Fruit fly (Drosophila melanogaster) whole organism, larva: ENCODE results near the gene Mitofilin.

Source experiments
- noc ChIP-seq: fragments of 200-800 bp; sonication (Bioruptor generic); optimal IDR thresholded peaks from 3 replicates; lab custom pipeline; 2019; ENCODE audit warnings: missing biosample characterization, mild to moderate bottlenecking, missing genetic modification characterization, moderate library complexity

Gene Mitofilin

DNA sequence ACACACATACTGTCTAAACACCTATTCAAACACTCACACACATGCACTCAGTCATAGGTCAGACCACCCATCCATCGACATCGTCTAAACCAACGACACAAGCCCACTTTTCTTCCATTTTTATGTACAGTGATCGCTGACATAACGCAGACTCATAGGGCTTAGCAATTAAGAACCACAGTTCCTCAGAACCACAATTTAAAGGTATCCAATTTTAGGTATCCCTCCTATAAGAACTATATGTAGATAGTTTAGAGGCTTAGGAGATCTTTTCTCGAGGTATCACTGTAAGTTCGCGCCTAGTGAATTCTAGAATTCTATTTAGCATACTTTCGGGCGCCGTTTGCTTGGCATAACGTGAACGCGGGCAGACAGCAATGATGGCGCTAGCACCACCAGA, 30.2 kb downstream of the Mitofilin start:
- no peak for TF ChIP-seq noc (tag; lab: Kevin White, UChicago)

DNA sequence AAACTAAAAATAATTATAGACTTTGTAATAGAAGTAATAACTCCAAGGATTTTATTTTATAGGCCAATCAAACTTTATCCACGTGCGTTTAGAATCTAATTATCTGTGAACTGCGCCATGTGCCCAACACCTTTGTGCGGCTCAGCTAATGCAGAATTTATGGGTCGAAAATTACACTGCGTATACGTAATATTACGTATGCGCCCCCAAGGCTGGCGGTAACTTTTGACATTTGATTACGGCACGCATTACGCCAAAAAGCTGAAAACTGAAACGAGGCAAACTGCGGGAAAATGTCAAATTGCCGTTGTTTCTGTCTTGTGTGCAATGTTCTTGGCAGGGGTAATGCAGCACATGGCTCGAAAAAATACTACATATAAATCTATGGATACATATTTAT, 31.5 kb downstream of the Mitofilin start:
- TF ChIP-seq noc (tag; lab: Kevin White, UChicago), result no peak

DNA sequence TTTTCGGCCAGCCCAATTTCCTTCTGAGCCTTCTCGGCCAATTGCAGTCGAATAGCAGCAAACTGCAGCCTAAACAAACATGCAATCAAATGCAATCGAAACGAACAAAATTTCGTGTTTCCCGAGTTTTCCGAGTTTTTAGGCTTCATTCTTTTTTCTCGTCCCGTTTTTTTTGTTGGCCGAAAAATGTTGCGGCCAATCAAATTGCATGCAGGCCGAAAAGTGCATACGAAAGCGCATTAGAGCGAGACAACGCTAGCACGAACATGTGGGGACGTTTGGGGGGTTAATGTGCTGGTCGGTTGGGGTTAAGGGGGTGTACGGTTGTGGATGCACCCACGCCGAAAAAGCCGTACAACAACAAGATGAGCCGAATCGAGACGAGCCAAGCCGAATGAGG, 33.4 kb downstream of the Mitofilin start:
- no peak for TF ChIP-seq noc (tag; lab: Kevin White, UChicago)

DNA sequence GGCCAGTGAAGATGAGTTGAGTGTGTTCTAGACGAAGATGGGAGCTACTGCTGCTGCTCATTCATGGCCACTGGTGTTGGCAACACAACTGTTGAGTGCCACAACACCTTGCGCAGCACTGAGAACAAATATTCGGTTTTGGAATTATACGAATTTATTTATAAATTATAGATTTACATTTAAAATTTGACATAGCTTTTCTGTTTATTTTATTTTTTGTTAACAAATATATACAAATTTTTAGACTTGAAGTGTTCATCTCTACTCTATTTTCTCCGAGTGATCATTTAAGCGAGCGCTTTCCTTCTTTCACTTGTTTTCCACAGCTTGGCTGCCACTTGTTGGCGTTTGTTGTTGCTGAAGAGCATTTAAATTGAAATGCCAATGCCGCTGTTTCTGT, 35.6 kb downstream of the Mitofilin start:
- no peak for TF ChIP-seq noc (tag; lab: Kevin White, UChicago)

DNA sequence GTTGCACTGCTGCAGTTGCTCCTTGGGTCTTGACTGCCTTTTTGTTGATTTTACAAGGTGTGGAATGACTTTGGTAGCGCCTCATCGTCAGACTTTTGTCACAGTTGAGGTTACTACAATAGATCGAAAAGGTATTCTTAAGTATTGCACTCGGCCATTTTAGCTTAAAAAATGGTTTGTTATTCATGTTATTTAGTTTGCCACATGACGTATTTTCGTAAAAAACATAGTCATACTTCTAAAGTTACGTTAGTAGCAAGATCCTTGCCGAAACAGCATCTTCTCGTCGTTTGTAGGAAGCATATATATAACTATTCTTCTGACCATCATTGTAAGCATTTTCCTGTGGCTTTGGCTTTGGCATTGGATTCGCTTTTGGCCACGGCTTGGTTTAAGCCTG, 43.7 kb downstream of the Mitofilin start:
- TF ChIP-seq noc (tag; lab: Kevin White, UChicago), result no peak

DNA sequence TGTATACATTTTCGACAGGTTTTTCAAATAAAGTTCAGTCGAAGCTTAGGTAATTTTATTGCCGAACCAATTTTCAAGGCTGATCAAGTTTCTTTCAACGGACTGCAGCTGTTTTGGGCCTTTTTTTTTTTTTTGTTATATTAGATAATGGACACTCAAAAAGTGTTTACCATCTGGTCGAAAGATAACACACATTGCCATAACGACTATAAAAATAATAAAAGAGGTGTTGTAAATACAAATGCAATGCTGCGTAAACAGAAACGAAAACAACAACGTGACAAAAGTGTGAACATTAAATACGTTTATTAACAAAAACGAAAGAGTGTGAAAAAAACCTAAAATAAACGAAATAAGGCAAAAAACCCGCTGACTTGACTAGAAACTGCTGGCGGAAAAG, 45.4 kb downstream of the Mitofilin start:
- no peak for TF ChIP-seq noc (tag; lab: Kevin White, UChicago)

DNA sequence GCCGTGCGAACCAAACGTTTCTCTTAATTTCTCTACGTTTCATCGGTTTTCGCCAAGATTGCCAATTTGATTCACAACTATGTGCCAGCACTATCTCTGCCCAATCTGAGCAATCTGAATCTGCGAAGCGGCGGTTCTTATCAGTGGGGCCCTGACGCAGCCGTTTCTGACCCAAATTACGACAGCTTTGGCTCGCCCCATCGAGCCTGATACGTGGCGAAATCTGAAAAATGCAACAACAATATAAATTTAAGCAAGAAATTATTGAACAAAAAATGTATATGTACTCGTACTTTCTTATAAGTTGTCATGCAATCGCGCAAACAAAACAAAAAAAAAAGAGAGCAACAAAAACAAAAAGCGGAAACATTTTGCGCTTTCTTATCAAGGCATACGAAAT, 46.2 kb downstream of the Mitofilin start:
- no peak for TF ChIP-seq noc (tag; lab: Kevin White, UChicago)

DNA sequence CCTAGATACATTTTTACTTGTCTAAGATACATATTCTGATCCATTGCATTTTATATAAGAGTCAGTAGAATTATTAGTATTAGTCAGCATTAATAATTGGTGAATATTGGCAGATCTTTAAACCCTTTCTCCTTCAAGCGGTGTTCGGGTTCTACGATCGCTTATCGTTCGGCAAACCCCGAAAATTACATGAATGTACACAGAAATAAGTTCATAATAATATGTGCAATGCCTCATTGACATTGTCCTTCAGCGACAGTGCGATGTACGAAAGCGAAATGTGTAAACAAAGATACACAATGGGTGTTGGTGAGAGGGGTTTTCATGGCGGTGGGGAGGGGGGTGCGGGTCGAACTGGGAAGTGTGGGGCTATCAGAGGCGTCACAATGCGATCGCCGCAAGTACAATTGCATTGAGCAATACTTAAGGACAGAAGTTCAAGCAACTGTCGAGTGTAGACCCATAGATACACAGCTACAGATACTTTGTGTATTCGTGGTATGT, 46.7 kb downstream of the Mitofilin start:
- no peak for TF ChIP-seq noc (tag; lab: Kevin White, UChicago)

DNA sequence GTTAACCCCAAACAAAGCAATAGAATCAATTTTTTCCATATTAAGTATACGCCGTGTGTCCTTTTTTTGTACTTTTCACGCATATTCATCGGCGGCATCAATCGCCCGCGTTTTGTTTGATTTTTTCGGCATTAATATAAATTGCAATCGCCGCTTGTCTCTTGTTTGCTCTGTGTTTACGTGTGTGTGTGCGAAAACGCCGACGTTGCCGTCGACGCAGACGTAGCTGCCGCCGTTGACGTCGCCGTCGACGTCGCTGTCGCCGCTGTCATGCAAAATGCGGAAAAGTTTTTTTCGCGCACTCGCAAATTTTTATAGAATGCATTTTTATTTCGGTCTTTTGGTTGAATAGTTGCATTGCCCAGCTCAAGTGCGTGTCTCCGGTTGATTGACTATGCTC, 50.1 kb downstream of the Mitofilin start:
- TF ChIP-seq noc (tag; lab: Kevin White, UChicago), result no peak

DNA sequence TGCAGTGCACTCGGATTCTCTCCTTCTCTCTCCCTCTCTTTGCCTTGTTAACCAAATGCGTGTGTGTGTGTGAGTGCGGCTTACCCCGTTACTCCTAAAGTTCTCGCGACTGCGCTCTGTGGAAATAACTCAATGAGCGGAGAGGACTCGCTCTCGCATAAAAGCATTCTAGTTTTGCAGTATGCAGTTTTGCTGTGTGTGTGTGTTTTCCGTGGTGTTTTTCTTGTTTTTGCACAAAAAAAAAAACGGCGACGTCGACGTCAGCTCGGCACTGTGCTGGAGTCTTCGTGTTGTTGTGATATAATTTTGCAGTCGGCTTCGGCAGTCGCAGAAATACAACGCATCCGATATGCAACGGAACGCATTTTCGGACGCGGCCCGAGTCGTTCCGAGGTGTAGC, 51.1 kb downstream of the Mitofilin start:
- no peak for TF ChIP-seq noc (tag; lab: Kevin White, UChicago)

DNA sequence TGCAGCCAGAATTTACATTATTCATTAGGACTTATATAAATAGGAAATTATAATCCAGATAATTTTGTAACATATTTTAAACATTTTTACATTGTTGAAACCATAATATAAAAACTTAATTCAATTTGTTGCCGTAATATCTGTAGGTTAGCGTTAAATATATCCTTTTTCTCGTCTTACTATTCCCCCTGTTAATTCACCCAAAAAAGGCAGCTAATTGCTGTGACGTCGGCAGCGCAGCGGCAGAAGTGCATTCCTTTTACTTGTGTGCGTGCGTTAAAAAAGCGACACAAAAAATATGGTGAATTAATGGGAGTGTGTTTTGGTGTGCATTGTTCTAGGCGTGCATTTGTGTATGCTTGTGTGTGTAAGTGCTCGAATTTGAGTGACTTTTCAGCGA, 51.6 kb downstream of the Mitofilin start:
- no peak for TF ChIP-seq noc (tag; lab: Kevin White, UChicago)

DNA sequence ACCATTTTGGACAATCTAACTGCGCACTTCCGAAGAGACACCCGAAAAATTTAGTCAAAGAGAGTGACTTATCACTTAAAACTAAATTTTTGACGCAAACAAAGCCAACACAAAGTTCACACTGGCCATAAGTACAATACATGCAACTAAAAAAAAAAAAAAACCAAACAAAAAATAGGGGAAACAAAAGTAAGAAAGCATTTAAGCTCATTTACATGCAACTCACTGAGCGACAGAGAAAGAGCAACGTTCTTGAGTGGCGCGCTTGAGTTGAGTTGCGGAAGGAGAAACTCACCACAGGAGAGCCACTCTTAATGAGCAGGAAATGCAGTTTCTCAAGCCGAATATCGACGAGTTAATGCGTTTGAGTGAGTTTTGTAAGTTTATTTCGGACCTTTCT, 52.0 kb downstream of the Mitofilin start:
- no peak for TF ChIP-seq noc (tag; lab: Kevin White, UChicago)

DNA sequence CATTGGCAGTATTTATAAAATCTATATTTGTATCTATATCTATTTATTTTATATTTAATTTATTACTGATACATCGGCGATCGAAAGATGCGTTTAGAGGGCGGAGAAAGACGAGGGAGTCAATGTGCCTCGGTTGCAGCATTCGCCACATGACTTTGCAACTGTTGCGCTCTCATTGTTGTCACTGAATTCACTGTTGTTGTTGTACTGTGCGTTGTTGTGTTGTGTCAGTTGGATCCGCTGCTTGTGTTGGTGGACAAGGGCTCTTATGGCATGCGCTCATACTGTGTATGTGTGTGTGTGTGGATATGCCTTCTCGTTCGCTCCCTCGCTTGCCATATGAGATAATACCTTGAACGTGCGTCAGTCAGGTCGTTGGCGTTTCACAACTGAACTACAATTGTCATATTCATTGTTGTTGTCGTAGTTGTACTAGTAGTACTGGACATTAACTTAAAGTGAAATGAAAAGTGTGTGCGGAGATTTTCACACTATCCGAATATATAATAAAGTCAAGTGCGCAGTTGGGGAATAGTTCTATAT, 52.5 kb downstream of the Mitofilin start:
- TF ChIP-seq noc (tag; lab: Kevin White, UChicago), result no peak

DNA sequence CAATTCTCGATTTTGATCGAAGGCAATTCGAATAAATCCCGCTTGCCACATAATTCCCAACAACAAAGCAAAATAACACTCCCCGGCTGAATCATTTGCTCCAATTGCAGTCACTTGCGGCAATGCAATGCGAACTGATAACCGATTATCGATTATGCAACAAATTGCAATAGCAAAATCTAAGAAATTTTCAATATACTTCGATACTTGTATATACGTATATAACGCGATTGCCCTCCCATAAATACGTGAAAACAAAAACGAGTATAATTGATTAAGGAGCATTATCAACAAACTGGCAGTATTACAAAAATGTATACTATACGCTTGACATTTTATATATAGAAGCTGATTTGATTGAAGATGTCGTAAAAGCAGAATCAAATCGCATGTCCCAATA, 53.3 kb downstream of the Mitofilin start:
- TF ChIP-seq noc (tag; lab: Kevin White, UChicago), result no peak
